Worm (Caenorhabditis elegans): ENCODE measurements around the gene sra-8.

ce11 chrII:9498589-9498988 lies 38.9 kb upstream of the sra-8 start:
- TF ChIP-seq tab-1 (GFP tag; IDR thresholded peaks at IDR 0.05) (no peak), ztf-29 (GFP tag; IDR thresholded peaks at IDR 0.05) (no peak), klf-2 (GFP tag; conservative IDR thresholded peaks at IDR 0.05) (no peak), flt-1 (GFP tag; IDR thresholded peaks at IDR 0.05) (no peak), ref-1 (GFP tag; conservative IDR thresholded peaks at IDR 0.05) (no peak), med-1 (GFP tag; optimal IDR thresholded peaks at IDR 0.05; ENCODE audit: insufficient read depth) (no peak)
